Worm (Caenorhabditis elegans) whole organism, L4 larva: ENCODE measurements around the gene cri-2.
A peak's percentile ranks its signal among the peaks of the same experiment; 100 is the strongest.

Experiments used
- F37D6.2 ChIP-seq: sonication (generic microtip); optimal IDR thresholded peaks from 2 replicates; lab custom pipeline; 2016; ENCODE audit warnings: mild to moderate bottlenecking, missing genetic modification characterization, missing compliant biosample characterization
- R02D3.7 ChIP-seq: fragments of 150-350 bp; sonication (generic microtip); optimal IDR thresholded peaks from 3 replicates; lab custom pipeline; 2014; ENCODE audit warnings: missing biosample characterization, missing genetic modification characterization
- Y105C5A.15 ChIP-seq: fragments of 200-800 bp; sonication (Bioruptor generic); IDR thresholded peaks from 2 replicates; pipeline ENCODE4 v1.3.6; 2022; ENCODE audit warnings: missing genetic modification characterization, missing compliant biosample characterization
- Y48G9A.11 ChIP-seq: fragments of 200-800 bp; sonication (Bioruptor generic); IDR thresholded peaks from 2 replicates; pipeline ENCODE4 v1.3.6; 2022; ENCODE audit warnings: missing genetic modification reagents, missing genetic modification characterization, missing compliant biosample characterization
- ZK546.5 ChIP-seq, 2 experiments: sonication (generic microtip); optimal IDR thresholded peaks; 2 replicates each; lab custom pipeline; 2017; ENCODE audit warnings: missing biosample characterization in 2 of 2, missing genetic modification characterization in 2 of 2
- aha-1 ChIP-seq: fragments of 150-350 bp; peaks from one replicate; lab custom pipeline; 2014; ENCODE audit warnings: missing biosample characterization, missing genetic modification characterization
- aly-2 ChIP-seq: sonication (generic microtip); optimal IDR thresholded peaks from 2 replicates; lab custom pipeline; 2018; ENCODE audit warnings: missing biosample characterization, missing genetic modification characterization
- arid-1 ChIP-seq: fragments of 200-800 bp; sonication (Bioruptor generic); conservative IDR thresholded peaks from 2 replicates; pipeline ENCODE4 v1.3.6; 2022; ENCODE audit warnings: missing genetic modification reagents, missing genetic modification characterization, missing compliant biosample characterization
- ceh-28 ChIP-seq: fragments of 150-350 bp; optimal IDR thresholded peaks from 2 replicates; lab custom pipeline; 2014; ENCODE audit warnings: missing biosample characterization, missing genetic modification reagents, missing genetic modification characterization
- ceh-44 ChIP-seq: fragments of 200-800 bp; sonication (Bioruptor generic); IDR thresholded peaks from 2 replicates; pipeline ENCODE4 v1.3.6; 2022; ENCODE audit warnings: missing genetic modification reagents, missing genetic modification characterization, missing compliant biosample characterization
- ces-1 ChIP-seq: fragments of 150-350 bp; sonication (generic microtip); optimal IDR thresholded peaks from 4 replicates; lab custom pipeline; 2014; ENCODE audit warnings: missing biosample characterization, missing genetic modification reagents, missing genetic modification characterization
- cey-2 ChIP-seq: sonication (generic microtip); optimal IDR thresholded peaks from 3 replicates; lab custom pipeline; 2017; ENCODE audit warnings: missing genetic modification characterization, mild to moderate bottlenecking, missing compliant biosample characterization, antibody characterized with exemption, borderline replicate concordance; ENCODE audit not compliant: insufficient read depth
- ctbp-1 ChIP-seq: fragments of 200-800 bp; sonication (Bioruptor generic); IDR thresholded peaks from 2 replicates; pipeline ENCODE4 v1.3.6; 2022; ENCODE audit warnings: missing genetic modification reagents, missing genetic modification characterization, missing compliant biosample characterization
- daf-16 ChIP-seq, 3 experiments: sonication (generic microtip); optimal IDR thresholded peaks; 2 replicates each; lab custom pipeline; 2016 to 2017; ENCODE audit warnings: missing genetic modification characterization in 3 of 3, missing genetic modification reagents in 3 of 3, mild to moderate bottlenecking in 2 of 3, missing compliant biosample characterization in 2 of 3, missing biosample characterization in 1 of 3, moderate library complexity in 1 of 3
- dmd-8 ChIP-seq: fragments of 200-800 bp; sonication (Bioruptor generic); IDR thresholded peaks from 2 replicates; pipeline ENCODE4 v1.3.6; 2022; ENCODE audit warnings: missing genetic modification characterization, missing compliant biosample characterization
- duxl-1 ChIP-seq: sonication (generic microtip); optimal IDR thresholded peaks from 2 replicates; lab custom pipeline; 2016; ENCODE audit warnings: mild to moderate bottlenecking, missing genetic modification characterization, moderate library complexity, missing compliant biosample characterization; ENCODE audit not compliant: poor library complexity
- fos-1 ChIP-seq: fragments of 150-350 bp; optimal IDR thresholded peaks from 2 replicates; lab custom pipeline; 2014; ENCODE audit warnings: missing biosample characterization, missing genetic modification characterization
- hif-1 ChIP-seq, 2 experiments: sonication (generic microtip); optimal IDR thresholded peaks; 2 replicates each; lab custom pipeline; 2016 to 2017; ENCODE audit warnings: missing compliant biosample characterization in 2 of 2, missing genetic modification characterization in 2 of 2, missing genetic modification reagents in 2 of 2, missing genotype in 2 of 2, mild to moderate bottlenecking in 1 of 2
- lim-7 ChIP-seq: fragments of 200-800 bp; sonication (Bioruptor generic); IDR thresholded peaks from 2 replicates; pipeline ENCODE4 v1.3.6; 2022; ENCODE audit warnings: missing genetic modification characterization, missing compliant biosample characterization
- lin-15B ChIP-seq: fragments of 150-350 bp; sonication (generic microtip); optimal IDR thresholded peaks from 3 replicates; lab custom pipeline; 2014; ENCODE audit warnings: missing biosample characterization, missing genetic modification characterization
- lin-38 ChIP-seq: fragments of 200-800 bp; sonication (Bioruptor generic); IDR thresholded peaks from 2 replicates; pipeline ENCODE4 v1.3.6; 2022; ENCODE audit warnings: missing genetic modification reagents, missing genetic modification characterization, missing compliant biosample characterization
- lir-3 ChIP-seq: sonication (generic microtip); optimal IDR thresholded peaks from 2 replicates; lab custom pipeline; 2016; ENCODE audit warnings: mild to moderate bottlenecking, missing genetic modification characterization, missing compliant biosample characterization
- madf-5 ChIP-seq, 2 experiments: fragments of 200-800 bp; sonication (Bioruptor generic); IDR thresholded peaks; 2 replicates each; pipeline ENCODE4 v1.3.6; 2022; ENCODE audit warnings: missing compliant biosample characterization in 2 of 2, missing genetic modification characterization in 2 of 2
- madf-9 ChIP-seq: fragments of 200-800 bp; sonication (Bioruptor generic); conservative IDR thresholded peaks from 2 replicates; pipeline ENCODE4 v1.3.6; 2022; ENCODE audit warnings: missing genetic modification reagents, missing genetic modification characterization, missing compliant biosample characterization
- mdt-29 ChIP-seq: fragments of 200-800 bp; sonication (Bioruptor generic); IDR thresholded peaks from 2 replicates; pipeline ENCODE4 v1.3.6; 2022; ENCODE audit warnings: missing genetic modification reagents, missing genetic modification characterization, missing compliant biosample characterization
- mep-1 ChIP-seq: fragments of 150-350 bp; sonication (generic microtip); optimal IDR thresholded peaks from 3 replicates; lab custom pipeline; 2014; ENCODE audit warnings: missing biosample characterization, missing genetic modification characterization
- mes-2 ChIP-seq: sonication (generic microtip); optimal IDR thresholded peaks from 2 replicates; lab custom pipeline; 2016; ENCODE audit warnings: missing genotype, mild to moderate bottlenecking, missing genetic modification characterization, missing compliant biosample characterization; ENCODE audit not compliant: poor library complexity, severe bottlenecking
- nhr-11 ChIP-seq: fragments of 150-350 bp; optimal IDR thresholded peaks from 2 replicates; lab custom pipeline; 2014; ENCODE audit warnings: missing biosample characterization, missing genetic modification characterization
- nhr-25 ChIP-seq: sonication (generic microtip); optimal IDR thresholded peaks from 2 replicates; lab custom pipeline; 2017; ENCODE audit warnings: missing genetic modification characterization, mild to moderate bottlenecking, missing compliant biosample characterization, antibody characterized with exemption, moderate library complexity, borderline replicate concordance; ENCODE audit not compliant: insufficient read depth
- nhr-41 ChIP-seq: fragments of 200-800 bp; sonication (Bioruptor generic); IDR thresholded peaks from 2 replicates; pipeline ENCODE4 v1.3.6; 2022; ENCODE audit warnings: missing genetic modification reagents, missing genetic modification characterization, missing compliant biosample characterization
- nhr-42 ChIP-seq: fragments of 200-800 bp; sonication (Bioruptor generic); IDR thresholded peaks from 2 replicates; pipeline ENCODE4 v1.3.6; 2022; ENCODE audit warnings: missing genetic modification characterization, missing compliant biosample characterization
- nhr-6 ChIP-seq: fragments of 150-350 bp; optimal IDR thresholded peaks from 2 replicates; lab custom pipeline; 2014; ENCODE audit warnings: missing biosample characterization, missing genetic modification characterization
- nhr-76 ChIP-seq: fragments of 150-350 bp; optimal IDR thresholded peaks from 2 replicates; lab custom pipeline; 2014; ENCODE audit warnings: missing biosample characterization, missing genetic modification characterization
- nhr-77 ChIP-seq: fragments of 150-350 bp; optimal IDR thresholded peaks from 2 replicates; lab custom pipeline; 2014; ENCODE audit warnings: missing biosample characterization, missing genetic modification characterization
- pha-4 ChIP-seq, 2 experiments: fragments of 150-350 bp in 1 of 2; fragments of 200-800 bp in 1 of 2; sonication (Bioruptor generic) in 1 of 2; IDR thresholded peaks in 1 of 2; optimal IDR thresholded peaks in 1 of 2; 2 replicates each; pipeline versions ENCODE4 v1.3.6 to Lab custom; 2014 to 2022; ENCODE audit warnings: missing genetic modification characterization in 2 of 2, missing genetic modification reagents in 2 of 2, missing biosample characterization in 1 of 2, missing compliant biosample characterization in 1 of 2
- php-3 ChIP-seq: fragments of 200-800 bp; sonication (Bioruptor generic); IDR thresholded peaks from 2 replicates; pipeline ENCODE4 v1.3.6; 2022; ENCODE audit warnings: missing genetic modification reagents, missing genetic modification characterization, missing compliant biosample characterization
- saeg-2 ChIP-seq: fragments of 200-800 bp; sonication (Bioruptor generic); IDR thresholded peaks from 2 replicates; pipeline ENCODE4 v1.3.6; 2022; ENCODE audit warnings: missing genetic modification reagents, missing genetic modification characterization, missing compliant biosample characterization
- snpc-1.2 ChIP-seq: fragments of 200-800 bp; sonication (Bioruptor generic); IDR thresholded peaks from 2 replicates; pipeline ENCODE4 v1.3.6; 2022; ENCODE audit warnings: missing genetic modification reagents, missing genetic modification characterization, missing compliant biosample characterization
- spr-1 ChIP-seq: sonication (generic microtip); optimal IDR thresholded peaks from 2 replicates; lab custom pipeline; 2016; ENCODE audit warnings: mild to moderate bottlenecking, missing genetic modification characterization, missing compliant biosample characterization
- spr-3 ChIP-seq: fragments of 200-800 bp; sonication (Bioruptor generic); optimal IDR thresholded peaks from 2 replicates; lab custom pipeline; 2018; ENCODE audit warnings: mild to moderate bottlenecking, missing genetic modification characterization, missing compliant biosample characterization
- tra-1 ChIP-seq: fragments of 200-800 bp; sonication (Bioruptor generic); IDR thresholded peaks from 2 replicates; pipeline ENCODE4 v1.3.6; 2022; ENCODE audit warnings: missing genetic modification reagents, missing genetic modification characterization, missing compliant biosample characterization
- unc-130 ChIP-seq: sonication (generic microtip); optimal IDR thresholded peaks from 2 replicates; lab custom pipeline; 2016; ENCODE audit warnings: missing genetic modification reagents, missing genetic modification characterization, missing compliant biosample characterization
- unc-62 ChIP-seq, 3 experiments: fragments of 150-350 bp in 1 of 3; sonication (generic microtip); optimal IDR thresholded peaks in 2 of 3; peaks in 1 of 3; 1 replicate in 1 of 3; 2 replicates in 2 of 3; lab custom pipeline; 2014 to 2017; ENCODE audit warnings: missing biosample characterization in 3 of 3, missing genetic modification characterization in 3 of 3, missing genetic modification reagents in 3 of 3, missing genotype in 1 of 3
- vab-7 ChIP-seq: fragments of 200-800 bp; sonication (Bioruptor generic); IDR thresholded peaks from 2 replicates; pipeline ENCODE4 v1.3.6; 2022; ENCODE audit warnings: missing genetic modification reagents, missing genetic modification characterization, missing compliant biosample characterization
- zag-1 ChIP-seq: fragments of 150-350 bp; optimal IDR thresholded peaks from 2 replicates; lab custom pipeline; 2014; ENCODE audit warnings: missing biosample characterization, missing genetic modification characterization
- zfp-3 ChIP-seq: fragments of 200-800 bp; sonication (Bioruptor generic); conservative IDR thresholded peaks from 2 replicates; pipeline ENCODE4 v1.3.6; 2022; ENCODE audit warnings: missing genetic modification reagents, missing genetic modification characterization, missing compliant biosample characterization
- zip-11 ChIP-seq: fragments of 200-800 bp; sonication (Bioruptor generic); IDR thresholded peaks from 2 replicates; pipeline ENCODE4 v1.3.6; 2022; ENCODE audit warnings: missing genetic modification characterization, missing compliant biosample characterization
- zip-2 ChIP-seq: fragments of 150-350 bp; optimal IDR thresholded peaks from 2 replicates; lab custom pipeline; 2014; ENCODE audit warnings: missing biosample characterization, missing genetic modification characterization
- ztf-7 ChIP-seq: fragments of 150-350 bp; optimal IDR thresholded peaks from 2 replicates; lab custom pipeline; 2014; ENCODE audit warnings: missing biosample characterization, missing genetic modification characterization

cri-2 gene

DNA sequence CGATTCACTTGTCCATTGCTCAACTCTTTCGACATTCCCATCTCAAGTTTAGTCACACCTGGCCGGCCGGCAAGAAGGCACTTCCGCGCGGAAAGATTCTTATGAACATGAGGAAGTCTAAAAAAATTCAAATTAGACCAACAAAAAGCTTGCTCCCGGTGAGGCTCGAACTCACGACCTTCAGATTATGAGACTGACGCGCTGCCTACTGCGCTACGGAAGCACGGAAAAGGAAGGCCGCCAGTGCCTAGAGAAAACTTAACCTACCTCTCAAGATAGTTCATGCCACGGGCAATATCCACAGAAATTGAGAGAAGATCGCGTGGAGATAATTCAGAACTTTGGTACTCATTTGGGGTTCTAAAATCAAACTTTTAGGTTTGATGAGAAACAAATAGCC, 28.4 kb downstream of the cri-2 start (continued):
- TF ChIP-seq fos-1 (tag; lab: Kevin White, UChicago) (no peak), F37D6.2 (tag; lab: Kevin White, UChicago) (no peak), unc-62 (GFP tag; optimal IDR thresholded peaks at IDR 0.05 in 1 of 2; lab: Kevin White, UChicago) (no peak), unc-62 (tag; optimal IDR thresholded peaks at IDR 0.05; lab: Kevin White, UChicago) (no peak), pha-4 (GFP tag; IDR thresholded peaks at IDR 0.05; lab: Robert Waterston, UW) (no peak), pha-4 (tag; optimal IDR thresholded peaks at IDR 0.05; lab: Kevin White, UChicago) (no peak), lim-7 (peak; percentile 77), hif-1 (tag; optimal IDR thresholded peaks at IDR 0.05; lab: Kevin White, UChicago) (no peak), Y48G9A.11 (no peak), vab-7 (GFP tag; lab: Robert Waterston, UW) (peak; percentile 60; the same call in 1 of the 2 replicates), daf-16 (GFP tag; optimal IDR thresholded peaks at IDR 0.05; lab: Kevin White, UChicago) (no peak), daf-16 (tag; optimal IDR thresholded peaks at IDR 0.05; lab: Kevin White, UChicago) (peak; percentile 33), nhr-6 (tag; lab: Kevin White, UChicago) (no peak), lin-15B (no peak), lin-38 (GFP tag; lab: Robert Waterston, UW) (no peak), ceh-28 (tag; lab: Kevin White, UChicago) (no peak), ceh-44 (GFP tag; lab: Robert Waterston, UW) (peak; percentile 53; the same call in 1 of the 2 replicates), saeg-2 (GFP tag; lab: Robert Waterston, UW) (no peak), ztf-7 (no peak), R02D3.7 (tag; lab: Kevin White, UChicago) (no peak), mdt-29 (GFP tag; lab: Robert Waterston, UW) (no peak), tra-1 (GFP tag; lab: Robert Waterston, UW) (0 out of 2 replicates have a peak, but pooled peaks have one; percentile 54), mes-2 (peak; percentile 64), madf-5 (GFP tag; IDR thresholded peaks at IDR 0.05; lab: Robert Waterston, UW) (0 out of 4 replicates have a peak, but pooled peaks have one; percentile 38), nhr-25 (tag; lab: Kevin White, UChicago) (no peak), aly-2 (no peak), spr-1 (no peak), spr-3 (GFP tag; lab: Kevin White, UChicago) (no peak), nhr-42 (GFP tag; lab: Robert Waterston, UW) (no peak), dmd-8 (GFP tag; lab: Robert Waterston, UW) (0 out of 2 replicates have a peak, but pooled peaks have one; percentile 32), cey-2 (tag; lab: Kevin White, UChicago) (no peak), ces-1 (GFP tag; lab: Kevin White, UChicago) (no peak), nhr-41 (GFP tag; lab: Robert Waterston, UW) (no peak), mep-1 (tag; lab: Kevin White, UChicago) (no peak), zfp-3 (GFP tag; lab: Robert Waterston, UW) (no peak), php-3 (GFP tag; lab: Robert Waterston, UW) (no peak), duxl-1 (tag; lab: Kevin White, UChicago) (peak; percentile 6), Y105C5A.15 (no peak), ctbp-1 (GFP tag; lab: Robert Waterston, UW) (no peak), nhr-76 (tag; lab: Kevin White, UChicago) (no peak), zag-1 (no peak), zip-2 (tag; lab: Kevin White, UChicago) (no peak), lir-3 (no peak), nhr-77 (tag; lab: Kevin White, UChicago) (no peak), arid-1 (GFP tag; lab: Robert Waterston, UW) (no peak), madf-9 (GFP tag; lab: Robert Waterston, UW) (0 out of 2 replicates have a peak, but pooled peaks have one; percentile 35), aha-1 (tag; lab: Kevin White, UChicago) (peak; percentile 54), ZK546.5 (tag; optimal IDR thresholded peaks at IDR 0.05; lab: Kevin White, UChicago) (no peak), snpc-1.2 (GFP tag; lab: Robert Waterston, UW) (peak; percentile 32; the same call in 1 of the 2 replicates), zip-11 (GFP tag; lab: Robert Waterston, UW) (no peak), nhr-11 (no peak), unc-130 (GFP tag; lab: Kevin White, UChicago) (no peak)
